Fruit fly (Drosophila melanogaster) whole organism, prepupa: Measurements from ENCODE around the gene CG14540.

Source experiments
- Blimp-1 ChIP-seq: fragments of 200-800 bp; sonication (Bioruptor generic); optimal IDR thresholded peaks from 3 replicates; lab custom pipeline; 2017; ENCODE audit warnings: missing biosample characterization, missing genetic modification characterization, mild to moderate bottlenecking, moderate library complexity, missing genetic modification reagents
- CG10631 ChIP-seq: fragments of 200-800 bp; sonication (Bioruptor generic); optimal IDR thresholded peaks from 2 replicates; lab custom pipeline; 2016; ENCODE audit warnings: missing biosample characterization, missing genetic modification characterization
- CG10669 ChIP-seq: fragments of 200-800 bp; sonication (Bioruptor generic); optimal IDR thresholded peaks from 3 replicates; lab custom pipeline; 2018; ENCODE audit warnings: missing biosample characterization, mild to moderate bottlenecking, missing genetic modification characterization, moderate library complexity
- CG11294 ChIP-seq: fragments of 200-800 bp; sonication (Bioruptor generic); IDR thresholded peaks from 2 replicates; pipeline ENCODE4 v1.3.6; 2022; ENCODE audit warnings: missing biosample characterization, missing genetic modification characterization
- CG11762 ChIP-seq: fragments of 200-800 bp; sonication (Bioruptor generic); optimal IDR thresholded peaks from 3 replicates; lab custom pipeline; 2016; ENCODE audit warnings: missing biosample characterization, missing genetic modification characterization; ENCODE audit not compliant: insufficient read depth
- CG11902 ChIP-seq: fragments of 200-800 bp; sonication (Bioruptor generic); optimal IDR thresholded peaks from 3 replicates; lab custom pipeline; 2016; ENCODE audit warnings: missing biosample characterization, missing genetic modification characterization
- CG15336 ChIP-seq: fragments of 200-800 bp; sonication (Bioruptor generic); IDR thresholded peaks from 2 replicates; pipeline ENCODE4 v1.3.6; 2022; ENCODE audit warnings: missing biosample characterization, missing genetic modification characterization
- CG1621 ChIP-seq: fragments of 200-800 bp; sonication (Bioruptor generic); optimal IDR thresholded peaks from 3 replicates; lab custom pipeline; 2018; ENCODE audit warnings: missing biosample characterization, mild to moderate bottlenecking, missing genetic modification characterization
- CG16779 ChIP-seq: fragments of 200-800 bp; sonication (Bioruptor generic); optimal IDR thresholded peaks from 3 replicates; lab custom pipeline; 2017; ENCODE audit warnings: missing biosample characterization, mild to moderate bottlenecking, missing genetic modification characterization
- CG3032 ChIP-seq: fragments of 200-800 bp; optimal IDR thresholded peaks from 2 replicates; lab custom pipeline; 2019; ENCODE audit warnings: missing biosample characterization, mild to moderate bottlenecking, missing genetic modification characterization, moderate library complexity
- CG31627 ChIP-seq: fragments of 200-800 bp; sonication (Bioruptor generic); optimal IDR thresholded peaks from 3 replicates; lab custom pipeline; 2016; ENCODE audit warnings: missing biosample characterization, missing genetic modification characterization
- CG32006 ChIP-seq: fragments of 200-800 bp; sonication (Bioruptor generic); optimal IDR thresholded peaks from 3 replicates; lab custom pipeline; 2017; ENCODE audit warnings: missing biosample characterization, mild to moderate bottlenecking, missing genetic modification characterization
- CG4318 ChIP-seq: fragments of 200-800 bp; sonication (Bioruptor generic); optimal IDR thresholded peaks from 3 replicates; lab custom pipeline; 2017; ENCODE audit warnings: missing biosample characterization, mild to moderate bottlenecking, missing genetic modification characterization
- CG6163 ChIP-seq: fragments of 200-800 bp; sonication (Bioruptor generic); IDR thresholded peaks from 3 replicates; pipeline ENCODE4 v1.3.6; 2022; ENCODE audit warnings: missing biosample characterization, missing genetic modification characterization
- CG6808 ChIP-seq: fragments of 200-800 bp; sonication (Bioruptor generic); optimal IDR thresholded peaks from 3 replicates; lab custom pipeline; 2017; ENCODE audit warnings: missing biosample characterization, missing genetic modification characterization, mild to moderate bottlenecking, moderate library complexity, missing genetic modification reagents
- CG6854 ChIP-seq: fragments of 200-800 bp; sonication (Bioruptor generic); optimal IDR thresholded peaks from 2 replicates; lab custom pipeline; 2017; ENCODE audit warnings: missing biosample characterization, mild to moderate bottlenecking, missing genetic modification characterization
- CG7368 ChIP-seq: fragments of 200-800 bp; sonication (Bioruptor generic); optimal IDR thresholded peaks from 3 replicates; lab custom pipeline; 2016; ENCODE audit warnings: missing biosample characterization, missing genetic modification characterization
- CG8119 ChIP-seq: fragments of 200-800 bp; sonication (Bioruptor generic); IDR thresholded peaks from 3 replicates; pipeline ENCODE4 v1.3.6; 2022; ENCODE audit warnings: missing biosample characterization, missing genetic modification characterization
- CG8319 ChIP-seq: fragments of 200-800 bp; sonication (Bioruptor generic); optimal IDR thresholded peaks from 3 replicates; lab custom pipeline; 2016; ENCODE audit warnings: missing biosample characterization, missing genetic modification characterization
- CG8632 ChIP-seq: fragments of 200-800 bp; sonication (Bioruptor generic); optimal IDR thresholded peaks from 3 replicates; lab custom pipeline; 2016; ENCODE audit warnings: missing biosample characterization, missing genetic modification characterization
- CG9139 ChIP-seq: fragments of 200-800 bp; sonication (Bioruptor generic); optimal IDR thresholded peaks from 3 replicates; lab custom pipeline; 2017; ENCODE audit warnings: missing biosample characterization, mild to moderate bottlenecking, missing genetic modification characterization
- Eip75B ChIP-seq: fragments of 200-800 bp; sonication (Bioruptor generic); optimal IDR thresholded peaks from 3 replicates; lab custom pipeline; 2016; ENCODE audit warnings: missing biosample characterization, missing genetic modification characterization
- Eip78C ChIP-seq: fragments of 200-800 bp; sonication (Bioruptor generic); peaks from one replicate; lab custom pipeline; 2016; ENCODE audit warnings: missing biosample characterization, missing genetic modification characterization
- Eip93F ChIP-seq: fragments of 200-800 bp; sonication (Bioruptor generic); optimal IDR thresholded peaks from 2 replicates; lab custom pipeline; 2016; ENCODE audit warnings: missing biosample characterization, mild to moderate bottlenecking, missing genetic modification characterization
- Ets21C ChIP-seq: fragments of 200-800 bp; sonication (Bioruptor generic); optimal IDR thresholded peaks from 3 replicates; lab custom pipeline; 2016; ENCODE audit warnings: missing biosample characterization, missing genetic modification characterization
- Ets96B ChIP-seq: fragments of 200-800 bp; optimal IDR thresholded peaks from 2 replicates; lab custom pipeline; 2019; ENCODE audit warnings: missing biosample characterization, mild to moderate bottlenecking, missing genetic modification characterization, moderate library complexity
- Gug ChIP-seq: fragments of 200-800 bp; sonication (Bioruptor generic); IDR thresholded peaks from 2 replicates; pipeline ENCODE4 v1.3.6; 2022; ENCODE audit warnings: missing biosample characterization, missing genetic modification characterization
- Hr38 ChIP-seq: sonication (Bioruptor generic); optimal IDR thresholded peaks from 2 replicates; lab custom pipeline; 2016; ENCODE audit warnings: missing biosample characterization, missing genetic modification characterization
- Hr39 ChIP-seq: fragments of 200-800 bp; sonication (Bioruptor generic); optimal IDR thresholded peaks from 2 replicates; lab custom pipeline; 2016; ENCODE audit warnings: missing biosample characterization, missing genetic modification characterization
- Hr4 ChIP-seq: fragments of 200-800 bp; sonication (Bioruptor generic); optimal IDR thresholded peaks from 3 replicates; lab custom pipeline; 2016; ENCODE audit warnings: missing biosample characterization, missing genetic modification characterization
- Lpt ChIP-seq: fragments of 200-800 bp; sonication (Bioruptor generic); optimal IDR thresholded peaks from 3 replicates; lab custom pipeline; 2016; ENCODE audit warnings: missing biosample characterization, missing genetic modification characterization
- Met ChIP-seq: fragments of 200-800 bp; sonication (Bioruptor generic); optimal IDR thresholded peaks from 3 replicates; lab custom pipeline; 2016; ENCODE audit warnings: missing biosample characterization, missing genetic modification characterization
- Smox ChIP-seq: fragments of 200-800 bp; sonication (Bioruptor generic); optimal IDR thresholded peaks from 3 replicates; lab custom pipeline; 2016; ENCODE audit warnings: missing biosample characterization, missing genetic modification characterization
- Sox102F ChIP-seq: fragments of 200-800 bp; sonication (Bioruptor generic); optimal IDR thresholded peaks from 2 replicates; lab custom pipeline; 2016; ENCODE audit warnings: missing biosample characterization, mild to moderate bottlenecking, missing genetic modification characterization
- Sox14 ChIP-seq: fragments of 200-800 bp; sonication (Bioruptor generic); optimal IDR thresholded peaks from 3 replicates; lab custom pipeline; 2016; ENCODE audit warnings: missing biosample characterization, missing genetic modification characterization
- acj6 ChIP-seq: fragments of 200-800 bp; sonication (Bioruptor generic); optimal IDR thresholded peaks from 3 replicates; lab custom pipeline; 2016; ENCODE audit warnings: missing biosample characterization, missing genetic modification characterization
- cyc ChIP-seq: fragments of 200-800 bp; sonication (Bioruptor generic); optimal IDR thresholded peaks from 3 replicates; lab custom pipeline; 2016; ENCODE audit warnings: missing biosample characterization, missing genetic modification characterization
- dac ChIP-seq: fragments of 200-800 bp; sonication (Bioruptor generic); optimal IDR thresholded peaks from 2 replicates; lab custom pipeline; 2017; ENCODE audit warnings: missing biosample characterization, mild to moderate bottlenecking, missing genetic modification characterization
- esn ChIP-seq: fragments of 200-800 bp; sonication (Bioruptor generic); optimal IDR thresholded peaks from 2 replicates; lab custom pipeline; 2016; ENCODE audit warnings: missing biosample characterization, mild to moderate bottlenecking, missing genetic modification characterization, moderate library complexity
- fd59A ChIP-seq: fragments of 200-800 bp; sonication (Bioruptor generic); optimal IDR thresholded peaks from 2 replicates; lab custom pipeline; 2017; ENCODE audit warnings: missing biosample characterization, mild to moderate bottlenecking, missing genetic modification characterization, missing genetic modification reagents
- fd85E ChIP-seq: fragments of 200-800 bp; sonication (Bioruptor generic); optimal IDR thresholded peaks from 3 replicates; lab custom pipeline; 2016; ENCODE audit warnings: missing biosample characterization, missing genetic modification characterization
- fkh ChIP-seq: fragments of 200-800 bp; sonication (Bioruptor generic); optimal IDR thresholded peaks from 3 replicates; lab custom pipeline; 2017; ENCODE audit warnings: missing biosample characterization, mild to moderate bottlenecking, missing genetic modification characterization, moderate library complexity
- net ChIP-seq: fragments of 200-800 bp; sonication (Bioruptor generic); optimal IDR thresholded peaks from 3 replicates; lab custom pipeline; 2016; ENCODE audit warnings: missing biosample characterization, missing genetic modification characterization
- pdm3 ChIP-seq: fragments of 200-800 bp; sonication (Bioruptor generic); optimal IDR thresholded peaks from 3 replicates; lab custom pipeline; 2016; ENCODE audit warnings: missing biosample characterization, missing genetic modification characterization
- salr ChIP-seq, 2 experiments: fragments of 200-800 bp; sonication (Bioruptor generic); optimal IDR thresholded peaks; 3 replicates each; lab custom pipeline; 2016 to 2018; ENCODE audit warnings: missing biosample characterization in 2 of 2, missing genetic modification characterization in 2 of 2, mild to moderate bottlenecking in 1 of 2
- spab ChIP-seq: fragments of 200-800 bp; sonication (Bioruptor generic); optimal IDR thresholded peaks from 2 replicates; lab custom pipeline; 2017; ENCODE audit warnings: missing biosample characterization, mild to moderate bottlenecking, missing genetic modification characterization, missing genetic modification reagents
- ss ChIP-seq, 2 experiments: fragments of 200-800 bp; sonication (Bioruptor generic); optimal IDR thresholded peaks; 2 replicates in 1 of 2; 3 replicates in 1 of 2; lab custom pipeline; 2017 to 2018; ENCODE audit warnings: mild to moderate bottlenecking in 2 of 2, missing biosample characterization in 2 of 2, missing genetic modification characterization in 2 of 2, moderate library complexity in 1 of 2
- svp ChIP-seq: fragments of 200-800 bp; sonication (Bioruptor generic); peaks from one replicate; lab custom pipeline; 2016; ENCODE audit warnings: missing biosample characterization, missing genetic modification characterization
- topi ChIP-seq: fragments of 200-800 bp; sonication (Bioruptor generic); optimal IDR thresholded peaks from 3 replicates; lab custom pipeline; 2016; ENCODE audit warnings: missing biosample characterization, missing genetic modification characterization
- vri ChIP-seq: fragments of 200-800 bp; sonication (Bioruptor generic); optimal IDR thresholded peaks from 3 replicates; lab custom pipeline; 2016; ENCODE audit warnings: missing biosample characterization, mild to moderate bottlenecking, missing genetic modification characterization

The CG14540 gene

DNA sequence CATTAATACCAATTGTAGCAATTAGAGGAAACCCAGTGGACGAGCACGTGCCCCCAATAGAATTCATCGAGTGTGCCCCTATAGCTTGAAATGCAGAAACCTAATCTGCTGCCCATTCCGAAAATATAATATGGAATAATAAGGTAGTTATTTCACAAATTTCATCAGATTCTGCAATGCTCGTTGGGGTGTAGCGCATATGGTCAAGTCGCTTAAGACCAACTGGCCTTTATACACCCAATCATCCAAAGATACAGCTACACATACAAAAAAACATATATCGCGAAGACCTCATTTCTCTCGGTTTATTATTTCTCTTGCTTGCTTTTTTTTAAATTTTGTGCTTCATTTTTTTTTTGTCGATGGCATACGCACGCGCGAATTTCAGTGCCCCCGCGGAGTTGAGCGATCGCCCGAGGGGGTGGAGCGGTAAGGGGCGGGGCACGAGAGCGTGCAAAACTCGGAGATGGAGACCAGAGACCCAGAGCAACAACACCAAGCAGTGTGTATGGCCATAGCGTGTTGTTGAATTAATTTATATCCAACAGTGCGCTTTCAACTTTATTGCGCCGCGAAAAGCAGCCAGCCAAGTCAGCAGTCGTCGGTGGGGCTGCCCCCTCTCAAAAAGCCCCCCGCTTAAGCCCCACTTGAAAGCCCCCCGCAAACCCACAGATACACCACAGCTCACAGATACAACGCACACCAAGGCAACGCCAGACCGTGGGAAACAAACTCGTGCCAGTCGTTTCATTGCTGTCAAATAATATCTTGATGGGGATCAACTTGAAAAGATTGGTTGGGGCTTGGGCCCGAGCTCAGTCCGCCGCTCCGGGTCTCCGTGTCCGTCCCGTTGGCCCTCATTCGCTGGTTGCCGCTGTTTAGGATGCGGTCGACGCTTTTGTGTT, 49.1 kb downstream of the CG14540 start:
- TF ChIP-seq CG32006 = peak; percentile 43
- peak; percentile 14 for TF ChIP-seq CG3032 (tag; lab: Kevin White, UChicago)
- TF ChIP-seq CG8119 (GFP tag; lab: Robert Waterston, UW) = peak; percentile 69
- peak; percentile 27 for TF ChIP-seq Hr39 (GFP tag; lab: Kevin White, UChicago)
- peak; percentile 1 for TF ChIP-seq Blimp-1 (GFP tag; lab: Kevin White, UChicago)
- TF ChIP-seq svp (GFP tag; lab: Kevin White, UChicago) = peak; percentile 79
- peak; percentile 44 for TF ChIP-seq Gug (GFP tag; lab: Robert Waterston, UW)
- no peak for TF ChIP-seq dac (GFP tag; lab: Kevin White, UChicago)
- TF ChIP-seq Met (GFP tag; lab: Kevin White, UChicago) = peak; percentile 91
- TF ChIP-seq Smox = peak; percentile 43
- peak; percentile 71 for TF ChIP-seq CG1621 (tag; lab: Kevin White, UChicago)
- peak; percentile 64 for TF ChIP-seq CG15336 (GFP tag; lab: Robert Waterston, UW)
- no peak for TF ChIP-seq Eip93F (GFP tag; lab: Kevin White, UChicago)
- peak in 1 of 2 experiments; percentile 68 for TF ChIP-seq salr (GFP tag; optimal IDR thresholded peaks at IDR 0.05; lab: Kevin White, UChicago)
- TF ChIP-seq CG10669 (GFP tag; lab: Kevin White, UChicago) = peak; percentile 71
- TF ChIP-seq fd59A (GFP tag; lab: Kevin White, UChicago) = peak; percentile 39
- no peak for TF ChIP-seq Hr38 (GFP tag; lab: Kevin White, UChicago)
- TF ChIP-seq topi (GFP tag; lab: Kevin White, UChicago) = peak; percentile 51
- TF ChIP-seq Hr4 (GFP tag; lab: Kevin White, UChicago) = peak; percentile 14
- TF ChIP-seq Eip78C (GFP tag; lab: Kevin White, UChicago) = peak; percentile 83
- peak; percentile 46 for TF ChIP-seq CG31627
- peak; percentile 85 to 98 for TF ChIP-seq ss (GFP tag; optimal IDR thresholded peaks at IDR 0.05; lab: Kevin White, UChicago)
- TF ChIP-seq esn (GFP tag; lab: Kevin White, UChicago) = peak; percentile 40
- TF ChIP-seq net = peak; percentile 67
- TF ChIP-seq Sox14 (GFP tag; lab: Kevin White, UChicago) = peak; percentile 19
- TF ChIP-seq fkh (GFP tag; lab: Kevin White, UChicago) = peak; percentile 8
- peak; percentile 21 for TF ChIP-seq Eip75B
- peak; percentile 71 for TF ChIP-seq CG6808 (GFP tag; lab: Kevin White, UChicago)
- TF ChIP-seq cyc (GFP tag; lab: Kevin White, UChicago) = peak; percentile 39
- peak; percentile 17 for TF ChIP-seq CG10631
- TF ChIP-seq CG6163 = peak; percentile 86
- TF ChIP-seq CG11294 (GFP tag; lab: Robert Waterston, UW) = no peak
- peak; percentile 58 for TF ChIP-seq Sox102F (GFP tag; lab: Kevin White, UChicago)
- peak; percentile 38 for TF ChIP-seq CG8319 (GFP tag; lab: Kevin White, UChicago)
- TF ChIP-seq CG6854 = peak; percentile 89
- peak; percentile 55 for TF ChIP-seq CG8632 (GFP tag; lab: Kevin White, UChicago)
- no peak for TF ChIP-seq Ets21C
- no peak for TF ChIP-seq CG11902 (GFP tag; lab: Kevin White, UChicago)
- peak; percentile 88 for TF ChIP-seq CG9139
- TF ChIP-seq CG7368 (GFP tag; lab: Kevin White, UChicago) = no peak
- TF ChIP-seq fd85E (GFP tag; lab: Kevin White, UChicago) = peak; percentile 9
- peak; percentile 23 for TF ChIP-seq acj6
- peak; percentile 41 for TF ChIP-seq Ets96B (tag; lab: Kevin White, UChicago)
- TF ChIP-seq CG11762 (GFP tag; lab: Kevin White, UChicago) = no peak
- TF ChIP-seq CG16779 = peak; percentile 45
- TF ChIP-seq Lpt (GFP tag; lab: Kevin White, UChicago) = peak; percentile 50
- peak; percentile 74 for TF ChIP-seq spab
- peak; percentile 42 for TF ChIP-seq pdm3 (GFP tag; lab: Kevin White, UChicago)
- TF ChIP-seq vri (GFP tag; lab: Kevin White, UChicago) = peak; percentile 58
- TF ChIP-seq CG4318 (GFP tag; lab: Kevin White, UChicago) = no peak
